Worm (Caenorhabditis elegans) whole organism, young adult: ENCODE measurements around the gene fbxc-26.

Source experiments
- B0019.2 ChIP-seq: fragments of 200-800 bp; sonication (Bioruptor generic); conservative IDR thresholded peaks from 2 replicates; pipeline ENCODE4 v1.3.6; 2022; ENCODE audit warnings: missing genetic modification reagents, missing genetic modification characterization, missing compliant biosample characterization
- F33H1.4 ChIP-seq: fragments of 200-800 bp; sonication (Bioruptor generic); IDR thresholded peaks from 2 replicates; pipeline ENCODE4 v1.3.6; 2022; ENCODE audit warnings: missing genetic modification reagents, missing genetic modification characterization, missing compliant biosample characterization
- F57C9.4 ChIP-seq: sonication (generic microtip); optimal IDR thresholded peaks from 2 replicates; lab custom pipeline; 2017; ENCODE audit warnings: mild to moderate bottlenecking, missing genetic modification characterization, missing compliant biosample characterization
- Y53G8AR.9 ChIP-seq: fragments of 200-800 bp; sonication (Bioruptor generic); conservative IDR thresholded peaks from 2 replicates; pipeline ENCODE4 v1.3.6; 2022; ENCODE audit warnings: missing genetic modification reagents, missing genetic modification characterization, missing compliant biosample characterization
- ama-1 ChIP-seq, 3 experiments: fragments of 150-350 bp in 1 of 3; sonication (generic microtip) in 2 of 3; optimal IDR thresholded peaks; 2 replicates each; lab custom pipeline; 2014 to 2018; ENCODE audit warnings: missing biosample characterization in 2 of 3, missing genetic modification characterization in 2 of 3, missing genetic modification reagents in 2 of 3
- egrh-3 ChIP-seq: fragments of 200-800 bp; sonication (Bioruptor generic); IDR thresholded peaks from 2 replicates; pipeline ENCODE4 v1.3.6; 2022; ENCODE audit warnings: missing genetic modification reagents, missing genetic modification characterization, missing compliant biosample characterization
- lag-1 ChIP-seq: fragments of 200-800 bp; sonication (Bioruptor generic); IDR thresholded peaks from 2 replicates; pipeline ENCODE4 v1.3.6; 2022; ENCODE audit warnings: missing genetic modification reagents, missing genetic modification characterization, missing compliant biosample characterization
- let-526 ChIP-seq: fragments of 200-800 bp; sonication (Bioruptor generic); IDR thresholded peaks from 2 replicates; pipeline ENCODE4 v1.3.6; 2022; ENCODE audit warnings: missing genetic modification reagents, missing genetic modification characterization, missing compliant biosample characterization
- lir-1 ChIP-seq: fragments of 200-800 bp; sonication (Bioruptor generic); conservative IDR thresholded peaks from 2 replicates; pipeline ENCODE4 v1.3.6; 2022; ENCODE audit warnings: missing genetic modification reagents, missing genetic modification characterization, missing compliant biosample characterization
- madf-6 ChIP-seq: fragments of 200-800 bp; sonication (Bioruptor generic); IDR thresholded peaks from 2 replicates; pipeline ENCODE4 v1.3.6; 2022; ENCODE audit warnings: missing genetic modification reagents, missing genetic modification characterization, missing compliant biosample characterization
- mxl-1 ChIP-seq: sonication (generic microtip); optimal IDR thresholded peaks from 2 replicates; lab custom pipeline; 2016; ENCODE audit warnings: missing genetic modification characterization, missing compliant biosample characterization
- nhr-179 ChIP-seq: sonication (generic microtip); optimal IDR thresholded peaks from 2 replicates; lab custom pipeline; 2016; ENCODE audit warnings: mild to moderate bottlenecking, missing genetic modification characterization, missing compliant biosample characterization
- nhr-27 ChIP-seq: fragments of 200-800 bp; sonication (Bioruptor generic); optimal IDR thresholded peaks from 2 replicates; lab custom pipeline; 2018; ENCODE audit warnings: mild to moderate bottlenecking, missing genetic modification characterization, moderate library complexity, missing compliant biosample characterization
- nhr-80 ChIP-seq: sonication (generic microtip); optimal IDR thresholded peaks from 2 replicates; lab custom pipeline; 2016; ENCODE audit warnings: missing genetic modification characterization, missing compliant biosample characterization
- rcor-1 ChIP-seq: fragments of 200-800 bp; sonication (Bioruptor generic); IDR thresholded peaks from 2 replicates; pipeline ENCODE4 v1.3.6; 2022; ENCODE audit warnings: missing genetic modification reagents, missing genetic modification characterization, missing compliant biosample characterization
- repo-1 ChIP-seq: sonication (generic microtip); optimal IDR thresholded peaks from 2 replicates; lab custom pipeline; 2017; ENCODE audit warnings: mild to moderate bottlenecking, missing genetic modification characterization, missing compliant biosample characterization
- snpc-1.1 ChIP-seq: sonication (generic microtip); optimal IDR thresholded peaks from 2 replicates; lab custom pipeline; 2017; ENCODE audit warnings: missing genetic modification characterization, mild to moderate bottlenecking, missing compliant biosample characterization, antibody characterized with exemption, moderate library complexity, missing genotype, missing genetic modification reagents; ENCODE audit not compliant: insufficient read depth
- snpc-1.3 ChIP-seq: sonication (generic microtip); optimal IDR thresholded peaks from 2 replicates; lab custom pipeline; 2017; ENCODE audit warnings: missing genetic modification characterization, mild to moderate bottlenecking, missing compliant biosample characterization, antibody characterized with exemption, moderate library complexity, missing genotype, missing genetic modification reagents; ENCODE audit not compliant: insufficient read depth
- tbx-9 ChIP-seq: sonication (generic microtip); optimal IDR thresholded peaks from 2 replicates; lab custom pipeline; 2016; ENCODE audit warnings: borderline replicate concordance, missing genetic modification characterization, inconsistent platforms, missing compliant biosample characterization
- unc-130 ChIP-seq: sonication (generic microtip); optimal IDR thresholded peaks from 2 replicates; lab custom pipeline; 2016; ENCODE audit warnings: missing genetic modification reagents, missing genetic modification characterization, missing compliant biosample characterization
- zfh-2 ChIP-seq: fragments of 200-800 bp; sonication (Bioruptor generic); conservative IDR thresholded peaks from 2 replicates; pipeline ENCODE4 v1.3.6; 2022; ENCODE audit warnings: missing genetic modification reagents, missing genetic modification characterization, missing compliant biosample characterization

Gene fbxc-26

DNA sequence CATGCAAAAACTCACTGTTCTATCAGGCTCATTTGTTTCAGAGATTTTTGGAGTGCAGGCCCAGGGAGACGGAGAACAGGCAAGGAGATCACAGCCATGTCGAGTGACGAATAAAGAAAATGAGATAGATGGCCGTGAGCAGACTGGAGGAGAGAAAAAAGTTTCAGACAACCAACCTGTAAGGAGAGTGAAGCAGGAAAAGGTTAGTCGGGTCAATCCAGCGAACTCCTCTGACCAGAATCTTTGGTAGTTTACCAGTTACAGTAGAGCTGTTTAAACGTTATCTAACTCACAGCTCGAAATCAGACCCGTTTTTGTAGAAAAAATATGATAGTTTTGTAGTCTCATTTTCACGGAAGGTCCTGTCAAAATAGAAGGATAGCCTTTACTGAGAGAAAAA, 45.7 kb downstream of the fbxc-26 start, which contains the start of gene fbxb-21:
TSS of gene fbxb-21 (minus strand) at position 101 of the 400 bp plus-strand sequence.
- TF ChIP-seq snpc-1.3 (tag; lab: Kevin White, UChicago) (no peak), ama-1 (optimal IDR thresholded peaks at IDR 0.05; lab: Kevin White, UChicago) (no peak), ama-1 (GFP tag; optimal IDR thresholded peaks at IDR 0.05; lab: Kevin White, UChicago) (no peak), nhr-27 (no peak), Y53G8AR.9 (GFP tag; lab: Robert Waterston, UW) (no peak), nhr-80 (no peak), lir-1 (no peak), F33H1.4 (no peak), B0019.2 (GFP tag; lab: Robert Waterston, UW) (no peak), lag-1 (no peak), let-526 (GFP tag; lab: Robert Waterston, UW) (no peak), snpc-1.1 (no peak), F57C9.4 (no peak)

DNA sequence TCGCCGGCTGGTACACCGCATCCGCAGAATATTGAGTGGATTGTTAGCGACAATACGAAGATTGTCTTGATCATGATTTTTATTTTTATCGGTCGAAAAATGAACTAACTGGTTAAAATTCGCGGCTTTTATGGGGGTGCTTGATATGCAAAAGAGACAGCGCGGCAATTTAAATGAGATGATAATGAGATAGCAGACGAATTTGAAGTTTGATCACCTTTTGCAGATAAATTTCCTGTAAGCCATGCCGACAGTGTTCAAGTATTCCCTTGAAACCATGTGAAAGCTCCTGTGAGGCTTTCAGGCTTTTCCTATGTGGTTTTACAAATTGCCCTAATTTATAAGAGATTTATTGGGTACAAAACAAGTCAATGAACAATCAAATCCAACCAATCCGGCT, 48.2 kb downstream of the fbxc-26 start, which contains the start of gene ZC204.17:
TSS of gene ZC204.17 (minus strand) at position 101 of the 400 bp plus-strand sequence.
- no peak for TF ChIP-seq nhr-179 (tag; lab: Kevin White, UChicago)
- no peak for TF ChIP-seq F57C9.4
- no peak for TF ChIP-seq rcor-1 (GFP tag; lab: Robert Waterston, UW)
- no peak for TF ChIP-seq mxl-1 (tag; lab: Kevin White, UChicago)
- TF ChIP-seq unc-130, result no peak
- TF ChIP-seq tbx-9, result no peak
- TF ChIP-seq madf-6 (GFP tag; lab: Robert Waterston, UW), result no peak
- no peak for TF ChIP-seq repo-1 (tag; lab: Kevin White, UChicago)
- no peak for TF ChIP-seq snpc-1.3 (tag; lab: Kevin White, UChicago)

DNA sequence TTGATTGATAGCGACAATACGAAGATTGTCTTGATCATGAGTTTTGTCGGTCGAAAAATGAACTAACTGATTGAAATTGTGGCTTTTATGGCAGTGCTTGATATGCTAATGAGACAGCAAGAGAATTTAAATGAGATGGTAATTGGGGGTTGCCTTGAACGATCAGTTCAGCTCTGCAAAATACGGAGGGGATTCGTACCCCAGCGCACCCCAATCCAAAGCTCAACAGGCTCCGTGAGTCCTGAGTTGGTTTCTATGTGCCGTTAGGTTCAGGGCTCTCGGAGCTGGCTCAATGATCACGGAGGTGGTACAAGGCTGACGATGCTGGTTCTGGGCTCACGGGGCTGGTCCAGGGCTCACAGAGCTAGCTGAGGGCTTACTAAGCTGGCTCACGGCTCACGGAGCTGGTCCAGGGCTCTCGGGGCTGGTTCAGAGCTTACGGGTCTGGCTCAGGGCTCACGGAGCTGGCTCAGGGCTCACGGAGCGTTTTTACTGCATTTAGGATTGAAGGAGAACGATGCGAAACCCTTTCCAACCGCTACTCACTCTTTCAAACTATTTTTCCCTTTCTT, 49.6 kb downstream of the fbxc-26 start, which contains the start of gene ZC204.6:
TSS of gene ZC204.6 (minus strand) at position 51 of the 572 bp plus-strand sequence.
- peak; percentile 84 for TF ChIP-seq zfh-2 (GFP tag; lab: Robert Waterston, UW)
- TF ChIP-seq egrh-3 (GFP tag; lab: Robert Waterston, UW), result no peak; the same call in 1 of the 2 replicates
